Worm (Caenorhabditis elegans): ENCODE measurements around the gene Y9C9A.13.

DNA sequence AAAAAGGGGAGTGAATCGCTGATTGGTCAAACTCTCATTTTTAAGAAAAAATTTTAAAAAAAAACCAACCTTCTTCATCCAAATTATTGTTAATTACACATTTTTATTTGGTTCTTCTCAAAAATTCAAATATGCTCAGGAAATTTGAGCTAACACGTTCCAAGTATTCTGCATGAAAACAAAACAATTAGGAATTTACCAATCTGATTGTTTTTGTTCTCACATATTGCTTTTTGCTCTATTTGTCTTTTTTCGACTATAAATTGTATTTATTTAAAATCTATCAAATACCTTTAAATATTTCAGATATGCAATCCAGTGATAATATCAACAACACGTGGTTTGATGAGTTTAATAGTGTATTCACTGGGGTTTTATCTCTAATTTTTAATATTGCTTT, 42.9 kb upstream of the Y9C9A.13 start, which contains the start of gene srm-1:
- TF ChIP-seq lsy-2 (tag; optimal IDR thresholded peaks at IDR 0.05): no peak
- TF ChIP-seq nhr-237 (tag; optimal IDR thresholded peaks at IDR 0.05): no peak
